Worm (Caenorhabditis elegans): ENCODE results near the gene pyc-1.

DNA sequence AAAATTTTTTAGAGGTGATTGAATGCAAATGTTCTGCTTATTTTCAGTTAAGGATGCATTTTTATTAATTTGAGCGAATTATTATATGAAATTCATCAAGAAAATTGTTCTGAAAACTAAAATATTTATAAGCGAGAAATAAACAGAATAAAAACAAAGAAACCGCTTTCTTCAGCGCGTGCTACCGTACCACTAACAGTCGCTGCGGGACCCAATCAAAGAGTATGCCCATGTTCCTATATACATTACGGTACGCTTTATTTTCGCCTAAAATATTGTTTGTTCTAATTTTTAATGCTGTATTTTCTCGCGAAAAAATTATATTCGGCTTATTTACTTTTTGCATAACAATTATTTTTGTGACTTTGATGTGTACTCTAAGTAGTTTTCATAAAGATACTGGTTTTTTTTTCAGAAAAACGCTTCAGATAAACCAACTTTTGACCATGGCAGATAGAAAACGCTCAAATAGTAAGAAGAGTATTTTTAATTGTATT lies 34.5 kb downstream of the pyc-1 start, which contains the start of gene F55A11.8:
- TF ChIP-seq nhr-11 (tag; optimal IDR thresholded peaks at IDR 0.05) (no peak), fkh-10 (GFP tag; optimal IDR thresholded peaks at IDR 0.05) (no peak), elt-2 (tag; optimal IDR thresholded peaks at IDR 0.05) (no peak)
